Fruit fly (Drosophila melanogaster): Measurements from ENCODE around the gene CG31220.

Gene CG31220

DNA sequence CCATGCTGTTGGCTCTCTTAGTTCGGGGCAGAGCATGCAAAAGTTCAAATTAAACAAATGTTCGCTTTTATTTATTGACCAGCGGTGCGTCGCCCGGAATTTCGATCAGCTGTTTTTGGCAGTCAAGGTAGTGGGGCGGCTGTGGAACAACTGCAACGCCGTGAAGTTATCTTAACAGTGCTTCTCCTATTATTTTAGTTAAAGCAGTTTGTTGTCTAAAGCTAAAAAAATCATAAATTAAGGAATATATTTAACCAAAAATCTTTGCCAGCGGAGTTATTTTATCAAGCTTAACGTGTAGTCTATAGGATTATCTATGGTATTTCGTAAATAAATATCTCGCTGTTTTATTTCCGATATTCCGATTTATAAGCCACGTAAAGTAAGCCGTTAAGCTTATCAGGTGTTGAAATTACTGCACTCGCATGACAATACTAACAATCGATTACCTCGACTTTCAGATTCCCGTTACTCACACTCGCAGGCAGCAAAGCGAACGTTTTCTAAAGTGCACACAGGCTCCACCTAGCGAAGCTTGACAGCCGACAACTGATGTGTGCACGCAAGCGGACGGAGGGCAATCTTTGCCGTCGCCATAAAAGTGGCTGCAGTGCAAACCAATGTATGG lies at the start of gene CG31220, which contains the start of gene CG6195 (continued):
- no peak for TF ChIP-seq Spps (tag; optimal IDR thresholded peaks at IDR 0.05)
- TF ChIP-seq nerfin-1 (tag; optimal IDR thresholded peaks at IDR 0.05): peak; percentile 89
- no peak for TF ChIP-seq Mad (GFP tag; optimal IDR thresholded peaks at IDR 0.05)
- 0 out of 3 replicates have a peak, but pooled peaks have one; percentile 6 for TF ChIP-seq H15 (GFP tag; IDR thresholded peaks at IDR 0.05)
- TF ChIP-seq schlank (tag; optimal IDR thresholded peaks at IDR 0.05): no peak
- TF ChIP-seq usp (GFP tag; optimal IDR thresholded peaks at IDR 0.05): no peak
- TF ChIP-seq Atf6 (GFP tag; IDR thresholded peaks at IDR 0.05): 0 out of 2 replicates have a peak, but pooled peaks have one; percentile 14
- TF ChIP-seq pum (GFP tag; optimal IDR thresholded peaks at IDR 0.05): peak; percentile 0
- TF ChIP-seq BEAF-32 (GFP tag; optimal IDR thresholded peaks at IDR 0.05): peak; percentile 56
- peak; percentile 23 for TF ChIP-seq Camta (GFP tag; optimal IDR thresholded peaks at IDR 0.05)
- TF ChIP-seq CG4617 (GFP tag; optimal IDR thresholded peaks at IDR 0.05; ENCODE audit: borderline replicate concordance): peak; percentile 2
- peak; percentile 44 to 49 for TF ChIP-seq dpn (GFP tag; optimal IDR thresholded peaks at IDR 0.05)
- no peak for TF ChIP-seq pan (optimal IDR thresholded peaks at IDR 0.05)
- TF ChIP-seq pan (GFP tag; optimal IDR thresholded peaks at IDR 0.05 in 1 of 2, IDR thresholded peaks at IDR 0.05 in 1 of 2): peak in 1 of 2 experiments; percentile 19
- TF ChIP-seq CG16863 (GFP tag; optimal IDR thresholded peaks at IDR 0.05): peak; percentile 2
- TF ChIP-seq CG9797 (GFP tag; optimal IDR thresholded peaks at IDR 0.05): peak; percentile 72
- no peak for TF ChIP-seq CG30431 (GFP tag; optimal IDR thresholded peaks at IDR 0.05)
- no peak for TF ChIP-seq CG33557 (GFP tag; optimal IDR thresholded peaks at IDR 0.05)
- peak; percentile 92 for TF ChIP-seq MBD-R2 (GFP tag; IDR thresholded peaks at IDR 0.05)
- peak; percentile 14 to 35 for TF ChIP-seq chif (GFP tag; optimal IDR thresholded peaks at IDR 0.05)
- peak; percentile 28 for TF ChIP-seq Mes4 (GFP tag; optimal IDR thresholded peaks at IDR 0.05)
- no peak for TF ChIP-seq Max (GFP tag; optimal IDR thresholded peaks at IDR 0.05)
- no peak for TF ChIP-seq CG4854 (GFP tag; optimal IDR thresholded peaks at IDR 0.05)
- TF ChIP-seq fru (optimal IDR thresholded peaks at IDR 0.05): no peak
- no peak for TF ChIP-seq ab (GFP tag; optimal IDR thresholded peaks at IDR 0.05)
- no peak for TF ChIP-seq BtbVII (GFP tag; optimal IDR thresholded peaks at IDR 0.05)
- peak; percentile 6 for TF ChIP-seq CG15601 (tag; optimal IDR thresholded peaks at IDR 0.05)
- TF ChIP-seq Myb (GFP tag; optimal IDR thresholded peaks at IDR 0.05): peak; percentile 76
- TF ChIP-seq CG5245 (GFP tag; optimal IDR thresholded peaks at IDR 0.05): peak; percentile 89
- 0 out of 2 replicates have a peak, but pooled peaks have one; percentile 11 for TF ChIP-seq sna (GFP tag; IDR thresholded peaks at IDR 0.05; ENCODE audit: partially characterized antibody)
- TF ChIP-seq toy (GFP tag; IDR thresholded peaks at IDR 0.05): peak; percentile 46
- TF ChIP-seq CG8089 (GFP tag; optimal IDR thresholded peaks at IDR 0.05): peak; percentile 23
- TF ChIP-seq CG13775 (GFP tag; optimal IDR thresholded peaks at IDR 0.05): peak; percentile 36
- TF ChIP-seq br (optimal IDR thresholded peaks at IDR 0.05): no peak
- TF ChIP-seq CG2120 (GFP tag; optimal IDR thresholded peaks at IDR 0.05): peak; percentile 20
- peak; percentile 8 for TF ChIP-seq lilli (GFP tag; optimal IDR thresholded peaks at IDR 0.05)
- 0 out of 2 replicates have a peak, but pooled peaks have one; percentile 35 for TF ChIP-seq CG32767 (GFP tag; IDR thresholded peaks at IDR 0.05)
- no peak for TF ChIP-seq tio (GFP tag; optimal IDR thresholded peaks at IDR 0.05)
- TF ChIP-seq bcd (GFP tag; optimal IDR thresholded peaks at IDR 0.05): peak; percentile 28
- TF ChIP-seq her (GFP tag; optimal IDR thresholded peaks at IDR 0.05): peak; percentile 44
- peak; percentile 14 for TF ChIP-seq CG17186 (GFP tag; optimal IDR thresholded peaks at IDR 0.05)
- peak; percentile 35 for TF ChIP-seq CG2712 (tag; optimal IDR thresholded peaks at IDR 0.05)
- TF ChIP-seq stwl (tag; optimal IDR thresholded peaks at IDR 0.05): peak; percentile 64
- TF ChIP-seq Nf-YC (tag; optimal IDR thresholded peaks at IDR 0.05): peak; percentile 5
- peak; percentile 70 for TF ChIP-seq pzg (GFP tag; optimal IDR thresholded peaks at IDR 0.05)
- TF ChIP-seq CTCF (GFP tag; optimal IDR thresholded peaks at IDR 0.05): peak; percentile 93
- peak; percentile 1 for TF ChIP-seq Atf-2 (GFP tag; optimal IDR thresholded peaks at IDR 0.05)
- TF ChIP-seq CG7839 (tag; optimal IDR thresholded peaks at IDR 0.05): peak; percentile 23
- TF ChIP-seq sens-2 (GFP tag; IDR thresholded peaks at IDR 0.05): no peak
- TF ChIP-seq caup (GFP tag; optimal IDR thresholded peaks at IDR 0.05; ENCODE audit: severe bottlenecking): peak; percentile 12
- 0 out of 2 replicates have a peak, but pooled peaks have one; percentile 28 for TF ChIP-seq sob (GFP tag; IDR thresholded peaks at IDR 0.05)
